Worm (Caenorhabditis elegans) whole organism, L2 larva: Measurements from ENCODE around the gene cpr-2.

Experiments used
- C34F6.9 ChIP-seq: fragments of 150-350 bp; optimal IDR thresholded peaks from 2 replicates; lab custom pipeline; 2014; ENCODE audit warnings: missing biosample characterization, missing genetic modification characterization
- R02D3.7 ChIP-seq: fragments of 150-350 bp; optimal IDR thresholded peaks from 2 replicates; lab custom pipeline; 2014; ENCODE audit warnings: missing biosample characterization, missing genetic modification characterization
- Y55F3AM.14 ChIP-seq: fragments of 200-800 bp; sonication (Bioruptor generic); optimal IDR thresholded peaks from 2 replicates; lab custom pipeline; 2018; ENCODE audit warnings: mild to moderate bottlenecking, missing genetic modification characterization, missing compliant biosample characterization
- aly-2 ChIP-seq: fragments of 150-350 bp; optimal IDR thresholded peaks from 2 replicates; lab custom pipeline; 2014; ENCODE audit warnings: missing biosample characterization, missing genetic modification characterization
- ama-1 ChIP-seq: fragments of 150-350 bp; optimal IDR thresholded peaks from 2 replicates; lab custom pipeline; 2018; ENCODE audit warnings: inconsistent platforms
- blmp-1 ChIP-seq: sonication (generic microtip); optimal IDR thresholded peaks from 2 replicates; lab custom pipeline; 2017; ENCODE audit warnings: missing genetic modification characterization, mild to moderate bottlenecking, missing compliant biosample characterization, antibody characterized with exemption, moderate library complexity; ENCODE audit not compliant: insufficient read depth
- ceh-82 ChIP-seq: fragments of 150-350 bp; optimal IDR thresholded peaks from 2 replicates; lab custom pipeline; 2014; ENCODE audit warnings: missing biosample characterization, missing genetic modification characterization
- crh-2 ChIP-seq: sonication (generic microtip); optimal IDR thresholded peaks from 2 replicates; lab custom pipeline; 2017; ENCODE audit warnings: missing biosample characterization, missing genetic modification characterization
- dmd-4 ChIP-seq: sonication (generic microtip); optimal IDR thresholded peaks from 2 replicates; lab custom pipeline; 2017; ENCODE audit warnings: missing biosample characterization, missing genetic modification characterization
- egl-27 ChIP-seq: sonication (generic microtip); optimal IDR thresholded peaks from 3 replicates; lab custom pipeline; 2017; ENCODE audit warnings: missing biosample characterization, missing genetic modification reagents, missing genetic modification characterization
- elt-1 ChIP-seq: fragments of 150-350 bp; optimal IDR thresholded peaks from 2 replicates; lab custom pipeline; 2014; ENCODE audit warnings: missing biosample characterization, missing genetic modification characterization
- elt-3 ChIP-seq: sonication (generic microtip); optimal IDR thresholded peaks from 2 replicates; lab custom pipeline; 2017; ENCODE audit warnings: missing biosample characterization, missing genetic modification characterization
- fos-1 ChIP-seq: fragments of 150-350 bp; optimal IDR thresholded peaks from 2 replicates; lab custom pipeline; 2014; ENCODE audit warnings: missing biosample characterization, missing genetic modification characterization
- gmeb-1 ChIP-seq: fragments of 150-350 bp; optimal IDR thresholded peaks from 2 replicates; lab custom pipeline; 2014; ENCODE audit warnings: missing biosample characterization, missing genetic modification characterization
- lin-13 ChIP-seq: fragments of 150-350 bp; optimal IDR thresholded peaks from 2 replicates; lab custom pipeline; 2014; ENCODE audit warnings: missing biosample characterization, missing genetic modification reagents, missing genetic modification characterization
- lin-39 ChIP-seq: fragments of 150-350 bp; optimal IDR thresholded peaks from 2 replicates; lab custom pipeline; 2014; ENCODE audit warnings: missing biosample characterization, missing genetic modification reagents, missing genetic modification characterization
- lsy-2 ChIP-seq, 2 experiments: fragments of 150-350 bp in 1 of 2; sonication (generic microtip) in 1 of 2; optimal IDR thresholded peaks; 2 replicates each; lab custom pipeline; 2014 to 2017; ENCODE audit warnings: missing biosample characterization in 2 of 2, missing genetic modification characterization in 2 of 2
- mab-5 ChIP-seq: fragments of 150-350 bp; optimal IDR thresholded peaks from 2 replicates; lab custom pipeline; 2014; ENCODE audit warnings: missing biosample characterization, missing genetic modification characterization
- mdl-1 ChIP-seq, 2 experiments: fragments of 150-350 bp in 1 of 2; sonication (generic microtip) in 1 of 2; optimal IDR thresholded peaks; 2 replicates each; lab custom pipeline; 2017; ENCODE audit warnings: missing biosample characterization in 2 of 2, missing genetic modification characterization in 2 of 2
- nhr-10 ChIP-seq: sonication (generic microtip); optimal IDR thresholded peaks from 2 replicates; lab custom pipeline; 2017; ENCODE audit warnings: missing biosample characterization, missing genetic modification characterization
- nhr-11 ChIP-seq: fragments of 150-350 bp; optimal IDR thresholded peaks from 2 replicates; lab custom pipeline; 2014; ENCODE audit warnings: missing biosample characterization, missing genetic modification characterization
- nhr-129 ChIP-seq: fragments of 150-350 bp; optimal IDR thresholded peaks from 2 replicates; lab custom pipeline; 2014; ENCODE audit warnings: missing biosample characterization, missing genetic modification characterization
- nhr-21 ChIP-seq: fragments of 150-350 bp; optimal IDR thresholded peaks from 2 replicates; lab custom pipeline; 2014; ENCODE audit warnings: missing biosample characterization, missing genetic modification characterization
- nhr-23 ChIP-seq: fragments of 150-350 bp; optimal IDR thresholded peaks from 2 replicates; lab custom pipeline; 2014; ENCODE audit warnings: missing biosample characterization, missing genetic modification reagents, missing genetic modification characterization
- nhr-237 ChIP-seq: fragments of 150-350 bp; optimal IDR thresholded peaks from 2 replicates; lab custom pipeline; 2014; ENCODE audit warnings: missing biosample characterization, missing genetic modification characterization
- nhr-25 ChIP-seq: fragments of 150-350 bp; sonication (generic microtip); optimal IDR thresholded peaks from 3 replicates; lab custom pipeline; 2014; ENCODE audit warnings: missing biosample characterization, missing genetic modification characterization
- nhr-6 ChIP-seq: fragments of 150-350 bp; optimal IDR thresholded peaks from 2 replicates; lab custom pipeline; 2014; ENCODE audit warnings: missing biosample characterization, missing genetic modification characterization
- sem-4 ChIP-seq: fragments of 150-350 bp; optimal IDR thresholded peaks from 2 replicates; lab custom pipeline; 2014; ENCODE audit warnings: missing biosample characterization, missing genetic modification reagents, missing genetic modification characterization
- skn-1 ChIP-seq: sonication (generic microtip); optimal IDR thresholded peaks from 2 replicates; lab custom pipeline; 2017; ENCODE audit warnings: missing biosample characterization, missing genetic modification characterization
- sma-3 ChIP-seq: sonication (generic microtip); optimal IDR thresholded peaks from 2 replicates; lab custom pipeline; 2016; ENCODE audit warnings: missing genetic modification reagents, missing genetic modification characterization, missing compliant biosample characterization
- sma-9 ChIP-seq, 2 experiments: fragments of 150-350 bp in 1 of 2; sonication (generic microtip) in 1 of 2; optimal IDR thresholded peaks; 2 replicates each; lab custom pipeline; 2014 to 2016; ENCODE audit warnings: missing genetic modification characterization in 2 of 2, mild to moderate bottlenecking in 1 of 2, missing biosample characterization in 1 of 2, missing compliant biosample characterization in 1 of 2, missing genetic modification reagents in 1 of 2, moderate library complexity in 1 of 2
- snpc-4 ChIP-seq: fragments of 150-350 bp; optimal IDR thresholded peaks from 2 replicates; lab custom pipeline; 2014; ENCODE audit warnings: missing biosample characterization, missing genetic modification characterization
- unc-39 ChIP-seq: fragments of 150-350 bp; optimal IDR thresholded peaks from 2 replicates; lab custom pipeline; 2014; ENCODE audit warnings: missing biosample characterization, missing genetic modification characterization
- unc-55 ChIP-seq: fragments of 150-350 bp; sonication (generic microtip); optimal IDR thresholded peaks from 3 replicates; lab custom pipeline; 2014; ENCODE audit warnings: missing biosample characterization, missing genetic modification reagents, missing genetic modification characterization
- unc-62 ChIP-seq: fragments of 150-350 bp; optimal IDR thresholded peaks from 2 replicates; lab custom pipeline; 2014; ENCODE audit warnings: missing biosample characterization, missing genetic modification reagents, missing genetic modification characterization
- ztf-1 ChIP-seq: fragments of 200-800 bp; sonication (Bioruptor generic); conservative IDR thresholded peaks from 2 replicates; pipeline ENCODE4 v1.3.6; 2022; ENCODE audit warnings: missing genetic modification characterization, missing compliant biosample characterization
- ztf-4 ChIP-seq: fragments of 150-350 bp; optimal IDR thresholded peaks from 2 replicates; lab custom pipeline; 2014; ENCODE audit warnings: missing biosample characterization, missing genetic modification characterization

The cpr-2 gene

DNA sequence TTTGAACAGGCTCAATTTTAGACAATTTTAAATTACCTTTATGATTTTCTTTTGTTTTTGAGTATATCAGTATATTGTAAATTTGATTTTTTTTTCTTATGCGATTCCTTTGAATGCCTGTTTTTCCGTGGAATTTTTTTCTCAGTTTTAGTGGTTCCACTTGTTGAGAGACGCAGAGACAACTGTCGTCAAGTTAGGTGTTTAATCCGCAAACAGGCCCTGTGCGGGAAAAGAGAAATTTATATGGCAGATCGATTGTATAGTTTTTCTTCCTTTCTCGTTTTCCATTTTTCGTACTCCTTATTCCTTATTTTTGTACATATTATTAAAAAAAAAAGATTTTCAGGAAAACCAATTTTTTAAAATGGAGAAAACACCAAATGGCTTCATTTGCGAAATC lies 34.9 kb downstream of the cpr-2 start, which contains the start of gene F36D3.1:
Gene F36D3.1 (plus strand): TSS at position 347 of the 400 bp plus-strand sequence.
- TF ChIP-seq unc-62 (GFP tag; lab: Kevin White, UChicago) (no peak), nhr-23 (tag; lab: Kevin White, UChicago) (no peak), C34F6.9 (peak; percentile 43), elt-3 (no peak), sma-9 (GFP tag; optimal IDR thresholded peaks at IDR 0.05; lab: Kevin White, UChicago) (no peak), sma-9 (tag; optimal IDR thresholded peaks at IDR 0.05; lab: Kevin White, UChicago) (no peak), crh-2 (tag; lab: Kevin White, UChicago) (peak; percentile 34), sem-4 (tag; lab: Kevin White, UChicago) (peak; percentile 23), ztf-4 (tag; lab: Kevin White, UChicago) (no peak), Y55F3AM.14 (no peak), skn-1 (no peak), nhr-129 (peak; percentile 53), mdl-1 (tag; optimal IDR thresholded peaks at IDR 0.05; lab: Kevin White, UChicago) (no peak), mab-5 (tag; lab: Kevin White, UChicago) (no peak), gmeb-1 (tag; lab: Kevin White, UChicago) (peak; percentile 80), nhr-237 (tag; lab: Kevin White, UChicago) (no peak), blmp-1 (tag; lab: Kevin White, UChicago) (no peak), lsy-2 (tag; optimal IDR thresholded peaks at IDR 0.05; lab: Kevin White, UChicago) (peak; percentile 29 to 73), nhr-10 (no peak), nhr-25 (tag; lab: Kevin White, UChicago) (no peak), lin-13 (peak; percentile 56), sma-3 (GFP tag; lab: Kevin White, UChicago) (no peak), nhr-21 (tag; lab: Kevin White, UChicago) (no peak), fos-1 (peak; percentile 15), egl-27 (tag; lab: Kevin White, UChicago) (no peak), snpc-4 (tag; lab: Kevin White, UChicago) (peak; percentile 67), unc-55 (GFP tag; lab: Kevin White, UChicago) (peak; percentile 65), dmd-4 (no peak)

DNA sequence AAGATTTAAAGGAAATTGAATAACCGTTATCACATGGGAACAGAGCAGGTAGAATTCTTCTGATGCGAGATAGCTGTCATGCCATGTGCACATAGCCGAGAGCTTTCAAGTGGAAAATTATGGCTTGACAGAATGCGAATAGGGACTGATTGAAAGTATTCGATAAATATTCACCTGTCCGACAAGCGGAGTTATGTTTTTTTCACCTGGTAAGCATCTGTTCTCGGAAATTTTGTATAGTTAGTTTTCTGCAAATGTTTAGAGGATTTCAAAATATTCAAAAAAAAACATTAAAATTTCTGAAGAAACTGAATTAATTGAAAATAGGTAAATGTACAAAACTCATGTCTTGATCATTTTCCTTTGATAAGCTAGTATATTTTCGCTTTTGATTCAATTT lies 36.4 kb downstream of the cpr-2 start, which contains the start of gene srh-136:
Gene srh-136 (minus strand): TSS at position 93 of the 400 bp plus-strand sequence.
- TF ChIP-seq sma-9 (GFP tag; optimal IDR thresholded peaks at IDR 0.05; lab: Kevin White, UChicago) (no peak), sma-9 (tag; optimal IDR thresholded peaks at IDR 0.05; lab: Kevin White, UChicago) (no peak), sem-4 (tag; lab: Kevin White, UChicago) (no peak), ztf-1 (GFP tag; lab: Robert Waterston, UW) (no peak), egl-27 (tag; lab: Kevin White, UChicago) (no peak), nhr-6 (tag; lab: Kevin White, UChicago) (no peak), nhr-11 (tag; lab: Kevin White, UChicago) (no peak), C34F6.9 (no peak), lin-39 (tag; lab: Kevin White, UChicago) (no peak)
- TF ChIP-seq, all 48 proteins: peak for 0

DNA sequence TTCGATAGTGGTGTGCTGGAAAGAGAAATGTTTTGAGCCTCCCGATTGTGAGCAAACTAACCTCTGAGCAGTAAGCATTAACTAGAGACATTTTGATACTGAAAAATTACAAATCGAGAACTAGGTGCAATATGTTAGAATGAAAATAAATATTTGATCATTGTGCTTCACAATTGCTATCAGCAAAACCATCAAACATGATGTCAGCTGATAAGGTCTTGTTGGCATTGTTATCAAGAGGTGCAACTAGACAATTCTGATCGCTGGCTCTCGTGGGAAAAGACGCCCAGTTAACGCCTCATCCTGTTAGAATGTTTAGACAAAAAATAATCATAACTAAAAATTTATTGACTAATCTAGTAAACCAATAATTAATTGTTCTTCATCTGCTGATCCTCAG lies 39.5 kb downstream of the cpr-2 start, which contains the start of gene comt-2:
Gene comt-2 (minus strand): TSS at position 131 of the 400 bp plus-strand sequence.
- TF ChIP-seq ama-1 (lab: Kevin White, UChicago) (no peak), fos-1 (peak; percentile 72), nhr-237 (tag; lab: Kevin White, UChicago) (no peak), unc-39 (tag; lab: Kevin White, UChicago) (no peak), ztf-1 (GFP tag; lab: Robert Waterston, UW) (no peak), elt-1 (tag; lab: Kevin White, UChicago) (no peak), aly-2 (tag; lab: Kevin White, UChicago) (no peak), nhr-23 (tag; lab: Kevin White, UChicago) (no peak), Y55F3AM.14 (no peak), lin-13 (no peak), nhr-21 (tag; lab: Kevin White, UChicago) (no peak), C34F6.9 (no peak), sma-9 (GFP tag; optimal IDR thresholded peaks at IDR 0.05; lab: Kevin White, UChicago) (peak; percentile 60), sma-9 (tag; optimal IDR thresholded peaks at IDR 0.05; lab: Kevin White, UChicago) (no peak), crh-2 (tag; lab: Kevin White, UChicago) (no peak), nhr-129 (no peak), nhr-10 (no peak)

DNA sequence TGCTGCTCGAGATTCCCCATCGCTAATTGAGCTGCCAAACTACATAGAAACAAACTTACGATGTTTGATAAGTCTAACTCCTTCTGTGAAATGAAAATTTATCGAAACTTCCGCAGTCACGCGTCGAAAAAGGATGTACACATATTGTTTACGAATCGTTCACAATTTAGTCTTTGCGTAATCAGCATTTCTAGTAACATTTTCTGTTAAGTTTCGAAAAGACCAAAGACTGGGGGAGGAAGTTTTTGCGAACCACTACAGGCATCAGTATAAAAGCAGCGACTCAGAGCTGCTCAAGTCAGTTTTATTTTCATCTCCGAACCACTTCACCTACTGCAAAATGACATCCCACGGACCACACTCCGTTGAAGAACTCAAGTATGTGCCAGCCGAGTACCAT lies 45.7 kb downstream of the cpr-2 start, which contains the start of gene sqst-4:
Gene sqst-4 (plus strand): TSS at position 301 of the 400 bp plus-strand sequence.
- TF ChIP-seq lin-13: no peak
- no peak for TF ChIP-seq aly-2 (tag; lab: Kevin White, UChicago)
- no peak for TF ChIP-seq nhr-25 (tag; lab: Kevin White, UChicago)
- TF ChIP-seq elt-3: no peak
- no peak for TF ChIP-seq R02D3.7 (tag; lab: Kevin White, UChicago)
- no peak for TF ChIP-seq lsy-2 (tag; optimal IDR thresholded peaks at IDR 0.05; lab: Kevin White, UChicago)
- TF ChIP-seq unc-62 (GFP tag; lab: Kevin White, UChicago): no peak
- no peak for TF ChIP-seq Y55F3AM.14
- no peak for TF ChIP-seq ceh-82
- TF ChIP-seq nhr-11 (tag; lab: Kevin White, UChicago): no peak
- no peak for TF ChIP-seq ztf-1 (GFP tag; lab: Robert Waterston, UW)
- TF ChIP-seq, all 48 proteins: peak for 0
